Fruit fly (Drosophila melanogaster) whole organism, adult: ENCODE measurements around the gene Zn72D.
A peak's percentile ranks its signal among the peaks of the same experiment; 100 is the strongest.

Experiments used
- CG11617 ChIP-seq: fragments of 200-800 bp; sonication (Bioruptor generic); optimal IDR thresholded peaks from 2 replicates; lab custom pipeline; 2017; ENCODE audit warnings: mild to moderate bottlenecking, missing biosample characterization, missing genetic modification reagents, missing genetic modification characterization
- CG12768 ChIP-seq: fragments of 200-800 bp; sonication (Bioruptor generic); optimal IDR thresholded peaks from 2 replicates; lab custom pipeline; 2017; ENCODE audit warnings: missing biosample characterization, missing genetic modification characterization, mild to moderate bottlenecking, moderate library complexity, missing genetic modification reagents
- CG14711 ChIP-seq: fragments of 200-800 bp; sonication (Bioruptor generic); optimal IDR thresholded peaks from 2 replicates; lab custom pipeline; 2018; ENCODE audit warnings: missing biosample characterization, mild to moderate bottlenecking, missing genetic modification characterization, moderate library complexity
- CG1620 ChIP-seq: fragments of 200-800 bp; sonication (Bioruptor generic); optimal IDR thresholded peaks from 2 replicates; lab custom pipeline; 2016; ENCODE audit warnings: missing biosample characterization, missing genetic modification characterization
- CG33017 ChIP-seq: fragments of 200-800 bp; sonication (Bioruptor generic); optimal IDR thresholded peaks from 2 replicates; lab custom pipeline; 2018; ENCODE audit warnings: missing biosample characterization, mild to moderate bottlenecking, missing genetic modification characterization, moderate library complexity
- CG5204 ChIP-seq: fragments of 200-800 bp; sonication (Bioruptor generic); optimal IDR thresholded peaks from 2 replicates; lab custom pipeline; 2016; ENCODE audit warnings: missing biosample characterization, missing genetic modification characterization
- CG7045 ChIP-seq: fragments of 200-800 bp; sonication (Bioruptor generic); optimal IDR thresholded peaks from 2 replicates; lab custom pipeline; 2017; ENCODE audit warnings: missing biosample characterization, mild to moderate bottlenecking, missing genetic modification characterization
- CG7101 ChIP-seq: fragments of 200-800 bp; sonication (Bioruptor generic); optimal IDR thresholded peaks from 2 replicates; lab custom pipeline; 2018; ENCODE audit warnings: missing biosample characterization, mild to moderate bottlenecking, missing genetic modification characterization, moderate library complexity
- Clk ChIP-seq: fragments of 200-800 bp; sonication (Bioruptor generic); optimal IDR thresholded peaks from 2 replicates; lab custom pipeline; 2017; ENCODE audit warnings: missing biosample characterization, missing genetic modification characterization
- Crg-1 ChIP-seq: fragments of 200-800 bp; sonication (Bioruptor generic); optimal IDR thresholded peaks from 2 replicates; lab custom pipeline; 2016; ENCODE audit warnings: missing biosample characterization, missing genetic modification characterization
- Hr96 ChIP-seq: fragments of 200-800 bp; sonication (Bioruptor generic); optimal IDR thresholded peaks from 2 replicates; lab custom pipeline; 2016; ENCODE audit warnings: missing biosample characterization, missing genetic modification characterization
- Mnt ChIP-seq: fragments of 200-800 bp; sonication (Bioruptor generic); optimal IDR thresholded peaks from 2 replicates; lab custom pipeline; 2016; ENCODE audit warnings: missing biosample characterization, mild to moderate bottlenecking, missing genetic modification characterization
- bab1 ChIP-seq: fragments of 200-800 bp; sonication (Bioruptor generic); optimal IDR thresholded peaks from 3 replicates; lab custom pipeline; 2019; ENCODE audit warnings: missing biosample characterization, mild to moderate bottlenecking, missing genetic modification characterization, moderate library complexity
- cic ChIP-seq: fragments of 200-800 bp; sonication (Bioruptor generic); optimal IDR thresholded peaks from 2 replicates; lab custom pipeline; 2017; ENCODE audit warnings: missing biosample characterization, mild to moderate bottlenecking, missing genetic modification characterization, moderate library complexity
- cnc ChIP-seq, 2 experiments: fragments of >200 bp; optimal IDR thresholded peaks; 2 replicates each; lab custom pipeline; 2017
- kay ChIP-seq: fragments of 200-800 bp; sonication (Bioruptor generic); peaks from one replicate; lab custom pipeline; 2016; ENCODE audit warnings: missing biosample characterization, missing genetic modification characterization, borderline replicate concordance
- ovo ChIP-seq: fragments of 200-800 bp; sonication (Bioruptor generic); optimal IDR thresholded peaks from 2 replicates; lab custom pipeline; 2016; ENCODE audit warnings: missing biosample characterization, missing genetic modification characterization
- pad ChIP-seq: fragments of 200-800 bp; sonication (Bioruptor generic); optimal IDR thresholded peaks from 3 replicates; lab custom pipeline; 2017; ENCODE audit warnings: missing biosample characterization, missing genetic modification characterization, mild to moderate bottlenecking, moderate library complexity, missing genetic modification reagents
- tj ChIP-seq: fragments of 200-800 bp; sonication (Bioruptor generic); optimal IDR thresholded peaks from 3 replicates; lab custom pipeline; 2017; ENCODE audit warnings: missing biosample characterization, mild to moderate bottlenecking, missing genetic modification characterization, moderate library complexity
- toe ChIP-seq: fragments of 200-800 bp; sonication (Bioruptor generic); optimal IDR thresholded peaks from 2 replicates; lab custom pipeline; 2016; ENCODE audit warnings: missing biosample characterization, missing genetic modification characterization

Gene Zn72D

DNA sequence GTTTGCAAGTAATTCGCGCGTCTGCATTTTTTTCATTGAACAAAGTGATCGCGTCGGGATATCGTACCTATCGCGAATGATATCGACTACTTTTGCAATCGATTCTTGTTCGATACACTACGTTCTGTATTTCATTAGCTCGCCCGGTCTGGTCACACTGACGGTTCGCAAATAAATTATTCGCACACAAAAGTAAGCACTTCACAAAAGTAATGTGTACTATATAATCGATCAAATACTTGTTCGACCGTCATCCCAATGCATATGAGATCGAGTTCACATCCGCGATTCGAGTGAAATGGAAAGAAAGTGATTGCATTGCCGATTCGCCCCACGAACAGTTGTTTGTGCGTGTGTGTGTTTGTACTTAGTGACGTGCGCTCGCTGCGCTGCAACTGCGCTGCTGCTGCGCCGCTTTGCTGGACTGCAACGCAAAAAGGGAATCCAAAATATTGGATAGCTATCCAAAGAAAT lies 22.1 kb downstream of the Zn72D start, which contains the start of the genes CG5235 and ClC-c:
Gene CG5235, minus strand, starts transcription at position 63 of the 474 bp plus-strand sequence.
Gene ClC-c, plus strand, starts transcription at position 125 of the 474 bp plus-strand sequence.
- peak; percentile 43 for TF ChIP-seq CG7101 (tag; lab: Kevin White, UChicago)
- peak; percentile 71 for TF ChIP-seq tj
- peak; percentile 31 for TF ChIP-seq CG14711 (tag; lab: Kevin White, UChicago)
- peak; percentile 51 for TF ChIP-seq bab1
- no peak for TF ChIP-seq CG5204 (GFP tag; lab: Kevin White, UChicago)
- TF ChIP-seq ovo (GFP tag; lab: Kevin White, UChicago): no peak
- TF ChIP-seq Mnt (GFP tag; lab: Kevin White, UChicago): peak; percentile 38
- TF ChIP-seq cic (GFP tag; lab: Kevin White, UChicago): peak; percentile 32

DNA sequence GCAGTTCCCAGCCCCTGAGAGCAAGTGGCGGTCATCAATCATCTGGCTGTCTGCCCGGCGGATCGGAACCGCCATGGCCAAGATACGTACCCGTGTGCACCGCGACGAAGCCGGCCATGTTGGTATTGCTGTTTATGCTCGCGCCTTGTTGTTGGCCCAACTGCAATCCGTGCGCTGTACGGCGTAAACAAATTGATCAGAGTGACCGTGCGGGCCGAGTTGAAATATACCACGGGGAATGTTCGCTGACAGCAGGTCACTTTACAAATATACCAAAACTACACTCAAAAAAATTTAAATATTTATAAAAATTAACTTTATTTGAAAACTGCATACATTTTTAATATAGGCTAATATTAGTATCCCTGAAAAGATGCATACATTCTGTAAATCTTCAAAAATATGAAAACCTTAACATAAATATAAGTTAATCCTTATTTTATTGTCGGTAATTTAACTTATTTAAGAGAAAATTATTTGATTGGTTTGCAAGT lies 25.1 kb downstream of the Zn72D start, which contains the start of gene Tasp1:
Gene Tasp1, minus strand, starts transcription at position 203 of the 494 bp plus-strand sequence.
- peak; percentile 13 for TF ChIP-seq tj
- no peak for TF ChIP-seq Crg-1 (GFP tag; lab: Kevin White, UChicago)
- TF ChIP-seq CG1620 (GFP tag; lab: Kevin White, UChicago): no peak
- TF ChIP-seq CG14711 (tag; lab: Kevin White, UChicago): peak; percentile 44
- TF ChIP-seq ovo (GFP tag; lab: Kevin White, UChicago): no peak
- TF ChIP-seq CG11617 (GFP tag; lab: Kevin White, UChicago): peak; percentile 22
- peak; percentile 59 for TF ChIP-seq CG7101 (tag; lab: Kevin White, UChicago)
- TF ChIP-seq cnc (optimal IDR thresholded peaks at IDR 0.05; lab: Kevin White, UChicago): no peak
- peak; percentile 72 for TF ChIP-seq bab1
- peak; percentile 31 for TF ChIP-seq CG33017 (tag; lab: Kevin White, UChicago)
- TF ChIP-seq CG7045 (GFP tag; lab: Kevin White, UChicago): no peak
- TF ChIP-seq Mnt (GFP tag; lab: Kevin White, UChicago): peak; percentile 37

DNA sequence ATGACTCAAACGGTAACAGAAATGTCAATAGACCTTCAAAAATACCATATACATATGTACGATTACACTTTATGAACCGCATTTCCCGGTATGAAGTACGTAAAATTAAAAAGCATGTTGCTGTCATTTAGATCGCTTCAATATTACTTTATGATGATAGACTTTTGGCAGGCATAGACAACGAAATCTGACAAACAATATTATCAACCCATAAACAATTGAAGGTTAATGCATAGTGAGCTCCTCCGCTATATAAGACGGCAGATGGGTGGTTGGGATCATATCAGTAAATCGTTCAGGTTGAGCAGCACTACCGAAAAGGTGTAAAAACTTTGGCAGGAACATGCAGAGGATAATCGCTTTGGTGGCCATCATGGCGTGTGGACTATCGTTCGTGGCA lies 28.7 kb downstream of the Zn72D start, which contains the start of gene CG13075:
Gene CG13075, plus strand, starts transcription at position 301 of the 400 bp plus-strand sequence.
- TF ChIP-seq ovo (GFP tag; lab: Kevin White, UChicago) (no peak), CG12768 (GFP tag; lab: Kevin White, UChicago) (no peak), CG7101 (tag; lab: Kevin White, UChicago) (no peak), tj (no peak), CG33017 (tag; lab: Kevin White, UChicago) (no peak), CG5204 (GFP tag; lab: Kevin White, UChicago) (no peak), Crg-1 (GFP tag; lab: Kevin White, UChicago) (no peak), bab1 (no peak), CG11617 (GFP tag; lab: Kevin White, UChicago) (no peak), toe (GFP tag; lab: Kevin White, UChicago) (no peak), cnc (optimal IDR thresholded peaks at IDR 0.05; lab: Kevin White, UChicago) (no peak), Hr96 (GFP tag; lab: Kevin White, UChicago) (no peak), kay (GFP tag; lab: Kevin White, UChicago) (no peak), CG1620 (GFP tag; lab: Kevin White, UChicago) (no peak), CG7045 (GFP tag; lab: Kevin White, UChicago) (no peak), Mnt (GFP tag; lab: Kevin White, UChicago) (no peak), pad (GFP tag; lab: Kevin White, UChicago) (no peak), cic (GFP tag; lab: Kevin White, UChicago) (no peak), Clk (no peak)

DNA sequence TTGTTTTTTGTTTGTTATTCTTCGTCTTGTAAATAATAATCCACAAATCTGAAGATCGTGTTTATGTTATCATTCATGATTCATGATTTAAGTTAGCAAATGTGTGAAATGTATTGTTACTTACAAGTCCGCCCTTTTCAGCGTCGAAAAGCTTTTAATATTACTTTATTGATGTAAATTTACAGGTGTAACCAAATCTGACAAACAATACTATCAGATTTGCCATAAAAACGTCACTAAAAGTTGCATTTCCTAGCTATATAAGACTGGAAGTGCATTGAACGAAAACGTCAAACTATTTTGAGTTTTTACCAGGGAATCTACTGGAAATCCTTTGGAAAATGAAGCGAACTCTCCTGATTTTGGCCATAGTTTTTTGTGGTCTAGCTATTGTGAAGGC lies 30.2 kb downstream of the Zn72D start, which contains the start of gene CG33258:
Gene CG33258, plus strand, starts transcription at position 301 of the 400 bp plus-strand sequence.
- TF ChIP-seq Mnt (GFP tag; lab: Kevin White, UChicago) (no peak), CG11617 (GFP tag; lab: Kevin White, UChicago) (no peak), CG12768 (GFP tag; lab: Kevin White, UChicago) (no peak), CG1620 (GFP tag; lab: Kevin White, UChicago) (no peak), CG33017 (tag; lab: Kevin White, UChicago) (no peak), Hr96 (GFP tag; lab: Kevin White, UChicago) (no peak), CG5204 (GFP tag; lab: Kevin White, UChicago) (no peak), CG14711 (tag; lab: Kevin White, UChicago) (no peak), toe (GFP tag; lab: Kevin White, UChicago) (no peak), cic (GFP tag; lab: Kevin White, UChicago) (no peak), Clk (no peak), ovo (GFP tag; lab: Kevin White, UChicago) (no peak), kay (GFP tag; lab: Kevin White, UChicago) (no peak), cnc (optimal IDR thresholded peaks at IDR 0.05; lab: Kevin White, UChicago) (no peak), bab1 (no peak), tj (no peak), pad (GFP tag; lab: Kevin White, UChicago) (no peak), Crg-1 (GFP tag; lab: Kevin White, UChicago) (no peak)

DNA sequence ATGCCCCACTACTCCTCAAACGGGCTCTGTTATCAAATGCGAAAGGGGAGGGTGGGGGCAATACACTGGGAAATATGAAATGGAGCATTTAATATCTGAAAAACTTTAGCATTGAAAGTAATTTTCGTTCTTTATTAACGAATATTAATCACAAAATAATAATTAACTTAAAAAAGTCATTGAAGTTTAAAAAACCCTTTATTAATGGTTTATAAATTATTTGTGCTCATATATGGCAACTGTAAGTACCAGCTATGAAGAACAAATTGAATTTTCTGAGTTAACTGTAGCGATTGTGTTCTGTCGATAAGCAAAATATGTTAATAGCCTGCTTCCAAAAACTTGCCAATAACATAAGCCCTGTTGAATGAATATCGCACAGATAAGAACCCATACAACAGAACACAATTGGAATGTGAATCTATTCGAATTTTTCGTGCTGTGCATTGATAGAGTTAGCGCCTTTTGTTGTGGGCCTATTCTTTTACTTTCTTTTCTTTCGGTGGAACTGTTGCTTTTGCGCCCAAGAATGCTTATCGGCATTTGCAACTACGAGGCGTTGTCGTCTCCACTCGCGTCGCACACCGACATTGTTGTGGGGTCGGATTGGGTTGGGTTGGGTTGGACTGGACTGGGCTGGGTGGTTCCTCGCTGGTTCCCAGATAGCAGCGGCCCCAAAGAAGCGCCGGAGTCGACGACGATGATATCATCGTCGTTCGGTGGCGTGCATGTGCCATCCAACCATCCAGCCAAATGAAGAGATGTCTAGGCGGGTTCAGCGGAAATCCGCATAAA lies 51.4 kb downstream of the Zn72D start:
- TF ChIP-seq CG12768 (GFP tag; lab: Kevin White, UChicago) (peak; percentile 3), Hr96 (GFP tag; lab: Kevin White, UChicago) (no peak), toe (GFP tag; lab: Kevin White, UChicago) (no peak), CG7045 (GFP tag; lab: Kevin White, UChicago) (no peak), CG11617 (GFP tag; lab: Kevin White, UChicago) (peak; percentile 1)
